Fruit fly (Drosophila melanogaster) whole organism, embryonic: Measurements from ENCODE around the gene Eip75B.

Source experiments
- Adf1 ChIP-seq: fragments of 200-800 bp; sonication (Bioruptor generic); IDR thresholded peaks from 2 replicates; pipeline ENCODE4 v1.3.6; 2022; ENCODE audit warnings: missing biosample characterization, missing genetic modification characterization
- Blimp-1 ChIP-seq: fragments of 200-800 bp; sonication (Bioruptor generic); optimal IDR thresholded peaks from 3 replicates; lab custom pipeline; 2018; ENCODE audit warnings: missing biosample characterization, missing genetic modification characterization, mild to moderate bottlenecking, moderate library complexity, missing genetic modification reagents
- CG10321 ChIP-seq: fragments of 200-800 bp; sonication (Bioruptor generic); IDR thresholded peaks from 2 replicates; pipeline ENCODE4 v1.3.6; 2022; ENCODE audit warnings: missing biosample characterization, missing genetic modification characterization
- CG11696 ChIP-seq: fragments of 200-800 bp; sonication (Bioruptor generic); IDR thresholded peaks from 2 replicates; pipeline ENCODE4 v1.3.6; 2022; ENCODE audit warnings: missing biosample characterization, missing genetic modification characterization
- CG12071 ChIP-seq: fragments of 200-800 bp; sonication (Bioruptor generic); optimal IDR thresholded peaks from 3 replicates; lab custom pipeline; 2018; ENCODE audit warnings: missing biosample characterization, mild to moderate bottlenecking, missing genetic modification characterization
- CG12769 ChIP-seq: fragments of 200-800 bp; sonication (Bioruptor generic); optimal IDR thresholded peaks from 2 replicates; lab custom pipeline; 2019; ENCODE audit warnings: missing biosample characterization, mild to moderate bottlenecking, missing genetic modification characterization, moderate library complexity
- CG13287 ChIP-seq: fragments of 200-800 bp; sonication (Bioruptor generic); IDR thresholded peaks from 2 replicates; pipeline ENCODE4 v1.3.6; 2022; ENCODE audit warnings: missing biosample characterization, missing genetic modification characterization; ENCODE audit not compliant: partially characterized antibody
- CG14014 ChIP-seq: fragments of 200-800 bp; sonication (Bioruptor generic); IDR thresholded peaks from 2 replicates; pipeline ENCODE4 v1.3.6; 2022; ENCODE audit warnings: missing biosample characterization, missing genetic modification characterization
- CG15011 ChIP-seq: fragments of 200-800 bp; sonication (Bioruptor generic); optimal IDR thresholded peaks from 3 replicates; lab custom pipeline; 2018; ENCODE audit warnings: missing biosample characterization, mild to moderate bottlenecking, missing genetic modification characterization
- CG15514 ChIP-seq: fragments of 200-800 bp; sonication (Bioruptor generic); optimal IDR thresholded peaks from 3 replicates; lab custom pipeline; 2017; ENCODE audit warnings: missing biosample characterization, missing genetic modification characterization, mild to moderate bottlenecking, moderate library complexity, missing genetic modification reagents
- CG3163 ChIP-seq: fragments of 200-800 bp; sonication (Bioruptor generic); optimal IDR thresholded peaks from 3 replicates; lab custom pipeline; 2016; ENCODE audit warnings: missing biosample characterization, missing genetic modification characterization
- CG32767 ChIP-seq: fragments of 200-800 bp; sonication (Bioruptor generic); IDR thresholded peaks from 2 replicates; pipeline ENCODE4 v1.3.6; 2022; ENCODE audit warnings: missing biosample characterization, missing genetic modification characterization
- CG33213 ChIP-seq: fragments of 200-800 bp; sonication (Bioruptor generic); optimal IDR thresholded peaks from 3 replicates; lab custom pipeline; 2016; ENCODE audit warnings: missing biosample characterization, missing genetic modification characterization
- CG3838 ChIP-seq: fragments of 200-800 bp; sonication (Bioruptor generic); optimal IDR thresholded peaks from 3 replicates; lab custom pipeline; 2016; ENCODE audit warnings: missing biosample characterization, missing genetic modification characterization
- CG6791 ChIP-seq: fragments of 200-800 bp; sonication (Bioruptor generic); IDR thresholded peaks from 3 replicates; pipeline ENCODE4 v1.3.6; 2022; ENCODE audit warnings: missing biosample characterization, missing genetic modification characterization; ENCODE audit not compliant: partially characterized antibody
- CG8290 ChIP-seq, 3 experiments: fragments of 200-800 bp; sonication (Bioruptor generic); optimal IDR thresholded peaks; 2 replicates each; lab custom pipeline; 2016 to 2019; ENCODE audit warnings: missing biosample characterization in 3 of 3, missing genetic modification characterization in 3 of 3, mild to moderate bottlenecking in 2 of 3, moderate library complexity in 1 of 3
- CG8478 ChIP-seq: fragments of >200 bp; optimal IDR thresholded peaks from 2 replicates; lab custom pipeline; 2018
- CG9437 ChIP-seq: fragments of 200-800 bp; sonication (Bioruptor generic); optimal IDR thresholded peaks from 2 replicates; lab custom pipeline; 2018; ENCODE audit warnings: missing biosample characterization, mild to moderate bottlenecking, missing genetic modification characterization
- CG9609 ChIP-seq: fragments of 200-800 bp; sonication (Bioruptor generic); optimal IDR thresholded peaks from 3 replicates; lab custom pipeline; 2016; ENCODE audit warnings: missing biosample characterization, missing genetic modification characterization
- Deaf1 ChIP-seq: fragments of 200-800 bp; optimal IDR thresholded peaks from 3 replicates; lab custom pipeline; 2019; ENCODE audit warnings: missing biosample characterization, mild to moderate bottlenecking, missing genetic modification characterization, moderate library complexity
- Fer2 ChIP-seq: fragments of 200-800 bp; sonication (Bioruptor generic); optimal IDR thresholded peaks from 2 replicates; lab custom pipeline; 2018; ENCODE audit warnings: missing biosample characterization, mild to moderate bottlenecking, missing genetic modification characterization, moderate library complexity
- GATAe ChIP-seq: fragments of 200-800 bp; sonication (Bioruptor generic); conservative IDR thresholded peaks from 2 replicates; pipeline ENCODE4 v1.3.6; 2022; ENCODE audit warnings: missing biosample characterization, missing genetic modification characterization
- Hr3 ChIP-seq: fragments of 200-800 bp; sonication (Bioruptor generic); optimal IDR thresholded peaks from 3 replicates; lab custom pipeline; 2016; ENCODE audit warnings: missing biosample characterization, missing genetic modification characterization
- Jarid2 ChIP-seq: fragments of 200-800 bp; sonication (Bioruptor generic); optimal IDR thresholded peaks from 3 replicates; lab custom pipeline; 2017; ENCODE audit warnings: mild to moderate bottlenecking, missing biosample characterization, missing genetic modification reagents, missing genetic modification characterization
- Lpt ChIP-seq: fragments of >200 bp; optimal IDR thresholded peaks from 2 replicates; lab custom pipeline; 2018; ENCODE audit warnings: missing biosample characterization, missing genetic modification characterization
- Med ChIP-seq: fragments of 200-800 bp; sonication (Bioruptor generic); peaks from one replicate; lab custom pipeline; 2016; ENCODE audit warnings: missing biosample characterization, missing genetic modification characterization, mild to moderate bottlenecking, inconsistent platforms, moderate library complexity
- Pdp1 ChIP-seq, 2 experiments: fragments of 200-800 bp; sonication (Bioruptor generic); optimal IDR thresholded peaks; 3 replicates each; lab custom pipeline; 2016; ENCODE audit warnings: missing biosample characterization in 2 of 2, missing genetic modification characterization in 2 of 2, mild to moderate bottlenecking in 1 of 2, moderate library complexity in 1 of 2
- Ssrp ChIP-seq: fragments of 200-800 bp; sonication (Bioruptor generic); optimal IDR thresholded peaks from 2 replicates; lab custom pipeline; 2018; ENCODE audit warnings: missing biosample characterization, mild to moderate bottlenecking, missing genetic modification characterization, moderate library complexity
- abd-A ChIP-seq: fragments of 200-800 bp; sonication (Bioruptor generic); optimal IDR thresholded peaks from 3 replicates; lab custom pipeline; 2019; ENCODE audit warnings: missing biosample characterization, mild to moderate bottlenecking, missing genetic modification characterization, moderate library complexity
- cg ChIP-seq: fragments of 200-800 bp; sonication (Bioruptor generic); optimal IDR thresholded peaks from 3 replicates; lab custom pipeline; 2019; ENCODE audit warnings: missing biosample characterization, mild to moderate bottlenecking, missing genetic modification characterization, moderate library complexity
- chinmo ChIP-seq: fragments of 200-800 bp; sonication (Bioruptor generic); IDR thresholded peaks from 4 replicates; pipeline ENCODE4 v1.3.6; 2022; ENCODE audit warnings: missing biosample characterization, missing genetic modification characterization; ENCODE audit not compliant: partially characterized antibody
- ci ChIP-seq: fragments of 200-800 bp; sonication (Bioruptor generic); IDR thresholded peaks from 3 replicates; pipeline ENCODE4 v1.3.6; 2022; ENCODE audit warnings: missing biosample characterization, missing genetic modification characterization
- crol ChIP-seq: fragments of 200-800 bp; sonication (Bioruptor generic); IDR thresholded peaks from 2 replicates; pipeline ENCODE4 v1.3.6; 2022; ENCODE audit warnings: missing biosample characterization, missing genetic modification characterization
- ftz-f1 ChIP-seq: fragments of 200-800 bp; sonication (Bioruptor generic); optimal IDR thresholded peaks from 2 replicates; lab custom pipeline; 2016; ENCODE audit warnings: missing biosample characterization, missing genetic modification characterization
- kah ChIP-seq: fragments of 200-800 bp; sonication (Bioruptor generic); optimal IDR thresholded peaks from 2 replicates; lab custom pipeline; 2018; ENCODE audit warnings: missing biosample characterization, mild to moderate bottlenecking, missing genetic modification characterization
- onecut ChIP-seq: fragments of 200-800 bp; sonication (Bioruptor generic); IDR thresholded peaks from 2 replicates; pipeline ENCODE4 v1.3.6; 2022; ENCODE audit warnings: missing biosample characterization, missing genetic modification characterization
- org-1 ChIP-seq: fragments of 200-800 bp; sonication (Bioruptor generic); optimal IDR thresholded peaks from 2 replicates; lab custom pipeline; 2017; ENCODE audit warnings: missing biosample characterization, missing genetic modification characterization
- pan ChIP-seq, 4 experiments: fragments of >200 bp in 3 of 4; fragments of 200-800 bp in 1 of 4; sonication (Bioruptor generic) in 1 of 4; optimal IDR thresholded peaks in 3 of 4; IDR thresholded peaks in 1 of 4; 2 replicates each; pipeline versions ENCODE4 v1.3.6 to Lab custom; 2017 to 2022; ENCODE audit warnings: missing biosample characterization in 2 of 4, missing genetic modification characterization in 2 of 4, mixed read lengths in 1 of 4
- rib ChIP-seq: fragments of 200-800 bp; sonication (Bioruptor generic); IDR thresholded peaks from 2 replicates; pipeline ENCODE4 v1.3.6; 2022; ENCODE audit warnings: missing biosample characterization, missing genetic modification characterization
- sd ChIP-seq: fragments of 200-800 bp; sonication (Bioruptor generic); optimal IDR thresholded peaks from 3 replicates; lab custom pipeline; 2018; ENCODE audit warnings: missing biosample characterization, mild to moderate bottlenecking, missing genetic modification characterization, moderate library complexity
- sug ChIP-seq: fragments of 200-800 bp; optimal IDR thresholded peaks from 2 replicates; lab custom pipeline; 2019; ENCODE audit warnings: missing biosample characterization, mild to moderate bottlenecking, missing genetic modification characterization, moderate library complexity
- tna ChIP-seq: fragments of 200-800 bp; sonication (Bioruptor generic); IDR thresholded peaks from 2 replicates; pipeline ENCODE4 v1.3.6; 2022; ENCODE audit warnings: missing biosample characterization, missing genetic modification characterization; ENCODE audit not compliant: partially characterized antibody
- unc-4 ChIP-seq: fragments of 200-800 bp; sonication (Bioruptor generic); IDR thresholded peaks from 2 replicates; pipeline ENCODE4 v1.3.6; 2022; ENCODE audit warnings: missing biosample characterization, missing genetic modification characterization; ENCODE audit not compliant: partially characterized antibody
- vfl ChIP-seq: fragments of 200-800 bp; sonication (Bioruptor generic); optimal IDR thresholded peaks from 2 replicates; lab custom pipeline; 2016; ENCODE audit warnings: missing biosample characterization, missing genetic modification characterization
- vvl ChIP-seq: fragments of 200-800 bp; sonication (Bioruptor generic); IDR thresholded peaks from 2 replicates; pipeline ENCODE4 v1.3.6; 2022; ENCODE audit warnings: missing biosample characterization, missing genetic modification characterization
- yki ChIP-seq: fragments of >200 bp; optimal IDR thresholded peaks from 3 replicates; lab custom pipeline; 2018
- zen2 ChIP-seq: fragments of 200-800 bp; sonication (Bioruptor generic); IDR thresholded peaks from 3 replicates; pipeline ENCODE4 v1.3.6; 2022; ENCODE audit warnings: missing biosample characterization, missing genetic modification characterization; ENCODE audit not compliant: partially characterized antibody

Eip75B gene

dm6 chr3L:17972322-17972949 is 92.1 kb downstream of the Eip75B start:
- TF ChIP-seq org-1 (GFP tag; lab: Kevin White, UChicago): no peak
- TF ChIP-seq unc-4 (GFP tag; lab: Robert Waterston, UW): 0 out of 2 replicates have a peak, but pooled peaks have one; percentile 18
- TF ChIP-seq CG12071 (GFP tag; lab: Kevin White, UChicago): no peak
- peak; percentile 95; the same call in 3 of the 4 replicates for TF ChIP-seq chinmo (GFP tag; lab: Robert Waterston, UW)
- TF ChIP-seq CG33213 (GFP tag; lab: Kevin White, UChicago): no peak
- no peak for TF ChIP-seq Lpt (GFP tag; lab: Kevin White, UChicago)
- no peak for TF ChIP-seq CG15514 (GFP tag; lab: Kevin White, UChicago)
- TF ChIP-seq ci (GFP tag; lab: Robert Waterston, UW): peak; percentile 39; the same call in 1 of the 3 replicates
- TF ChIP-seq Blimp-1 (GFP tag; lab: Kevin White, UChicago): peak; percentile 86
- TF ChIP-seq pan (optimal IDR thresholded peaks at IDR 0.05; lab: Kevin White, UChicago): no peak
- peak in 1 of 2 experiments; percentile 18 for TF ChIP-seq pan (GFP tag; optimal IDR thresholded peaks at IDR 0.05 in 1 of 2, IDR thresholded peaks at IDR 0.05 in 1 of 2)
- no peak for TF ChIP-seq CG10321 (GFP tag; lab: Robert Waterston, UW)
- peak; percentile 66 for TF ChIP-seq Med (GFP tag; lab: Kevin White, UChicago)
- TF ChIP-seq CG14014 (GFP tag; lab: Robert Waterston, UW): no peak
- TF ChIP-seq ftz-f1 (GFP tag; lab: Kevin White, UChicago): peak; percentile 96
- no peak for TF ChIP-seq CG8290 (GFP tag; optimal IDR thresholded peaks at IDR 0.05; lab: Kevin White, UChicago)
- TF ChIP-seq CG8290 (tag; optimal IDR thresholded peaks at IDR 0.05; lab: Kevin White, UChicago): peak in 1 of 2 experiments; percentile 17
- TF ChIP-seq CG3163 (GFP tag; lab: Kevin White, UChicago): peak; percentile 1
- TF ChIP-seq CG12769 (tag; lab: Kevin White, UChicago): peak; percentile 43
- TF ChIP-seq CG3838 (GFP tag; lab: Kevin White, UChicago): no peak
- no peak for TF ChIP-seq CG9609
- 0 out of 2 replicates have a peak, but pooled peaks have one; percentile 0 for TF ChIP-seq CG11696
- TF ChIP-seq zen2 (GFP tag; lab: Robert Waterston, UW): peak; percentile 63; the same call in 2 of the 3 replicates
- 0 out of 2 replicates have a peak, but pooled peaks have one; percentile 10 for TF ChIP-seq CG32767 (GFP tag; lab: Robert Waterston, UW)
- TF ChIP-seq CG13287: peak; percentile 31; the same call in 1 of the 2 replicates
- TF ChIP-seq yki: peak; percentile 76
- peak; percentile 42 for TF ChIP-seq kah (GFP tag; lab: Kevin White, UChicago)
- TF ChIP-seq CG6791 (GFP tag; lab: Robert Waterston, UW): peak; percentile 28; the same call in 1 of the 3 replicates
- peak; percentile 61; the same call in 1 of the 2 replicates for TF ChIP-seq crol
- peak in 1 of 2 experiments; percentile 95 for TF ChIP-seq Pdp1 (GFP tag; optimal IDR thresholded peaks at IDR 0.05; lab: Kevin White, UChicago)
- TF ChIP-seq GATAe (GFP tag; lab: Robert Waterston, UW): no peak
- TF ChIP-seq Deaf1 (tag; lab: Kevin White, UChicago): peak; percentile 98
- peak; percentile 84 for TF ChIP-seq Hr3
- TF ChIP-seq Fer2 (tag; lab: Kevin White, UChicago): no peak
- TF ChIP-seq Ssrp: peak; percentile 23
- 0 out of 2 replicates have a peak, but pooled peaks have one; percentile 12 for TF ChIP-seq vvl (GFP tag; lab: Robert Waterston, UW)
- TF ChIP-seq sd (tag; lab: Kevin White, UChicago): peak; percentile 32
- peak; percentile 52 for TF ChIP-seq abd-A (tag; lab: Kevin White, UChicago)
- peak; percentile 30; the same call in 1 of the 2 replicates for TF ChIP-seq rib (GFP tag; lab: Robert Waterston, UW)
- TF ChIP-seq tna: 0 out of 2 replicates have a peak, but pooled peaks have one; percentile 35
- TF ChIP-seq CG15011 (GFP tag; lab: Kevin White, UChicago): no peak
- TF ChIP-seq CG8478 (lab: Kevin White, UChicago): no peak
- no peak for TF ChIP-seq vfl
- peak; percentile 97 for TF ChIP-seq Adf1
- peak; percentile 20 for TF ChIP-seq cg
- peak; percentile 13 for TF ChIP-seq sug (tag; lab: Kevin White, UChicago)
- TF ChIP-seq onecut (GFP tag; lab: Robert Waterston, UW): no peak
- TF ChIP-seq CG9437 (GFP tag; lab: Kevin White, UChicago): peak; percentile 89
- no peak for TF ChIP-seq Jarid2
